Worm (Caenorhabditis elegans): ENCODE measurements around the gene F54E4.4.

- TF ChIP-seq Y56A3A.18 (GFP tag; IDR thresholded peaks at IDR 0.05) (no peak), snpc-4 (GFP tag; optimal IDR thresholded peaks at IDR 0.05) (no peak), snpc-4 (tag; optimal IDR thresholded peaks at IDR 0.05) (no peak), B0336.3 (GFP tag; IDR thresholded peaks at IDR 0.05) (no peak), ekl-4 (GFP tag; IDR thresholded peaks at IDR 0.05) (no peak), gei-17 (GFP tag; optimal IDR thresholded peaks at IDR 0.05) (no peak), lag-1 (GFP tag; IDR thresholded peaks at IDR 0.05) (no peak)
Measured at ce11 chrX:14653486-14653885, 8.2 kb upstream of the F54E4.4 start.
